Worm (Caenorhabditis elegans) whole organism, young adult: ENCODE results near the gene C02H6.3.

ENCODE experiments used
- C06A6.2 ChIP-seq: fragments of 200-800 bp; sonication (Bioruptor generic); conservative IDR thresholded peaks from 2 replicates; pipeline ENCODE4 v1.3.6; 2022; ENCODE audit warnings: missing genetic modification characterization, missing compliant biosample characterization
- F39B2.1 ChIP-seq: fragments of 200-800 bp; sonication (Bioruptor generic); IDR thresholded peaks from 2 replicates; pipeline ENCODE4 v1.3.6; 2022; ENCODE audit warnings: missing genetic modification reagents, missing genetic modification characterization, missing compliant biosample characterization
- attf-3 ChIP-seq: fragments of 200-800 bp; sonication (Bioruptor generic); conservative IDR thresholded peaks from 2 replicates; pipeline ENCODE4 v1.3.6; 2022; ENCODE audit warnings: missing genetic modification reagents, missing genetic modification characterization, missing compliant biosample characterization
- lsl-1 ChIP-seq: fragments of 200-800 bp; sonication (Bioruptor generic); optimal IDR thresholded peaks from 2 replicates; lab custom pipeline; 2018; ENCODE audit warnings: mild to moderate bottlenecking, missing genetic modification characterization, moderate library complexity, missing compliant biosample characterization
- madf-6 ChIP-seq: fragments of 200-800 bp; sonication (Bioruptor generic); IDR thresholded peaks from 2 replicates; pipeline ENCODE4 v1.3.6; 2022; ENCODE audit warnings: missing genetic modification reagents, missing genetic modification characterization, missing compliant biosample characterization
- nfya-2 ChIP-seq: fragments of 200-800 bp; sonication (Bioruptor generic); IDR thresholded peaks from 2 replicates; pipeline ENCODE4 v1.3.6; 2022; ENCODE audit warnings: missing genetic modification reagents, missing genetic modification characterization, missing compliant biosample characterization
- nhr-80 ChIP-seq: sonication (generic microtip); optimal IDR thresholded peaks from 2 replicates; lab custom pipeline; 2016; ENCODE audit warnings: missing genetic modification characterization, missing compliant biosample characterization
- unc-62 ChIP-seq: fragments of 150-350 bp; optimal IDR thresholded peaks from 2 replicates; lab custom pipeline; 2014; ENCODE audit warnings: missing biosample characterization, missing genetic modification reagents, missing genetic modification characterization

ce11 chrV:7411695-7412094, 24.0 kb upstream of the C02H6.3 start, which contains the start of gene str-41:
- TF ChIP-seq unc-62 (GFP tag; lab: Kevin White, UChicago) = no peak
- TF ChIP-seq lsl-1 = no peak
- no peak for TF ChIP-seq nhr-80 (tag; lab: Kevin White, UChicago)
- no peak for TF ChIP-seq F39B2.1 (GFP tag; lab: Robert Waterston, UW)
- no peak for TF ChIP-seq madf-6 (GFP tag; lab: Robert Waterston, UW)
- no peak for TF ChIP-seq nfya-2 (GFP tag; lab: Robert Waterston, UW)
- no peak for TF ChIP-seq C06A6.2
- no peak for TF ChIP-seq attf-3 (GFP tag; lab: Robert Waterston, UW)
